Worm (Caenorhabditis elegans) whole organism, early embryonic: ENCODE results near the gene C14E2.11.

Experiments
- B0310.2 ChIP-seq: sonication (generic microtip); optimal IDR thresholded peaks from 2 replicates; lab custom pipeline; 2016; ENCODE audit warnings: mild to moderate bottlenecking, missing genetic modification characterization, missing compliant biosample characterization
- F13C5.2 ChIP-seq: sonication (generic microtip); optimal IDR thresholded peaks from 2 replicates; lab custom pipeline; 2017; ENCODE audit warnings: mild to moderate bottlenecking, missing genetic modification characterization, inconsistent platforms, missing compliant biosample characterization
- aly-1 ChIP-seq: sonication (generic microtip); optimal IDR thresholded peaks from 2 replicates; lab custom pipeline; 2016; ENCODE audit warnings: missing genetic modification characterization, missing compliant biosample characterization
- ama-1 ChIP-seq: fragments of 150-350 bp; optimal IDR thresholded peaks from 2 replicates; lab custom pipeline; 2014
- ceh-13 ChIP-seq: fragments of 200-800 bp; sonication (Bioruptor generic); optimal IDR thresholded peaks from 2 replicates; lab custom pipeline; 2018; ENCODE audit warnings: mild to moderate bottlenecking, missing genetic modification characterization, missing compliant biosample characterization
- ceh-36 ChIP-seq: sonication (generic microtip); optimal IDR thresholded peaks from 2 replicates; lab custom pipeline; 2016; ENCODE audit warnings: missing genetic modification characterization, inconsistent platforms, missing compliant biosample characterization
- ets-7 ChIP-seq: sonication (generic microtip); optimal IDR thresholded peaks from 2 replicates; lab custom pipeline; 2016; ENCODE audit warnings: missing genotype, missing genetic modification characterization, missing compliant biosample characterization
- flt-1 ChIP-seq: fragments of 200-800 bp; sonication (Bioruptor generic); IDR thresholded peaks from 2 replicates; pipeline ENCODE4 v1.3.6; 2022; ENCODE audit warnings: missing genetic modification characterization, missing compliant biosample characterization
- hmbx-1 ChIP-seq: sonication (generic microtip); optimal IDR thresholded peaks from 2 replicates; lab custom pipeline; 2016; ENCODE audit warnings: mild to moderate bottlenecking, missing genetic modification characterization, missing compliant biosample characterization
- hmg-4 ChIP-seq: fragments of 200-800 bp; sonication (Bioruptor generic); optimal IDR thresholded peaks from 2 replicates; lab custom pipeline; 2018; ENCODE audit warnings: mild to moderate bottlenecking, missing genetic modification characterization, missing compliant biosample characterization
- hnd-1 ChIP-seq: sonication (generic microtip); optimal IDR thresholded peaks from 2 replicates; lab custom pipeline; 2016; ENCODE audit warnings: missing genetic modification characterization, missing compliant biosample characterization
- pes-1 ChIP-seq: fragments of 200-800 bp; sonication (Bioruptor generic); IDR thresholded peaks from 2 replicates; pipeline ENCODE4 v1.3.6; 2022; ENCODE audit warnings: missing genetic modification reagents, missing genetic modification characterization, missing compliant biosample characterization
- scrt-1 ChIP-seq: fragments of 200-800 bp; sonication (Bioruptor generic); IDR thresholded peaks from 2 replicates; pipeline ENCODE4 v1.3.6; 2022; ENCODE audit warnings: missing genetic modification characterization, missing compliant biosample characterization
- sea-1 ChIP-seq: fragments of 200-800 bp; sonication (Bioruptor generic); conservative IDR thresholded peaks from 2 replicates; pipeline ENCODE4 v1.3.6; 2022; ENCODE audit warnings: missing genetic modification characterization, missing compliant biosample characterization
- tbx-11 ChIP-seq: fragments of 200-800 bp; sonication (Bioruptor generic); IDR thresholded peaks from 2 replicates; pipeline ENCODE4 v1.3.6; 2022; ENCODE audit warnings: missing genetic modification characterization, missing compliant biosample characterization
- tbx-37 ChIP-seq: fragments of 200-800 bp; sonication (Bioruptor generic); conservative IDR thresholded peaks from 2 replicates; pipeline ENCODE4 v1.3.6; 2022; ENCODE audit warnings: missing genetic modification reagents, missing genetic modification characterization, missing compliant biosample characterization
- tra-4 ChIP-seq: sonication (generic microtip); optimal IDR thresholded peaks from 2 replicates; lab custom pipeline; 2017; ENCODE audit warnings: missing genetic modification characterization, missing compliant biosample characterization

C14E2.11 gene

DNA sequence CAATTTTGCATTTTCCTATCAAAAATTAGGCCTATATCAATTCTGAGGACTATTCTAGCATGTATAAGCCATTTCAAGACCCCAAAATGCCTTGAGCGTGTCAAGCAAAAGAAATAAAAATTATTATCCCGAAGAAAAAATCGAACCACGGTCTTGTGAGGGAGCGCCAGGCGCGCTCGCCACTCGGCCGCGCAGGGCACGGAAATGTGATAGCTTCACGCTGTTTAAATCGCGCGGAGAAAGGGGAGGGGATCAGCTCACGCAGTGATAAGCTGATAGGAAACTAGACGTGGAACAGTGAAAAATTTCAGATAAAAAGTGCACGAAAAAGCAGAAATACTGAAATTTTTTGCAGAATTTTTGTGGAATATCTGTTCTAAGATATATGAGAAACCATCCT, 36.4 kb downstream of the C14E2.11 start:
- TF ChIP-seq pes-1 (GFP tag; lab: Robert Waterston, UW) (peak; percentile 77), hmbx-1 (no peak), ceh-36 (tag; lab: Kevin White, UChicago) (peak; percentile 55), hnd-1 (tag; lab: Kevin White, UChicago) (peak; percentile 61), sea-1 (GFP tag; lab: Robert Waterston, UW) (peak; percentile 75), aly-1 (tag; lab: Kevin White, UChicago) (no peak), ceh-13 (GFP tag; lab: Kevin White, UChicago) (peak; percentile 26), flt-1 (GFP tag; lab: Robert Waterston, UW) (peak; percentile 72), hmg-4 (GFP tag; lab: Kevin White, UChicago) (peak; percentile 57), scrt-1 (GFP tag; lab: Robert Waterston, UW) (peak; percentile 78), ets-7 (tag; lab: Kevin White, UChicago) (no peak), tbx-11 (peak; percentile 64), F13C5.2 (tag; lab: Kevin White, UChicago) (peak; percentile 67), tra-4 (tag; lab: Kevin White, UChicago) (no peak), tbx-37 (GFP tag; lab: Robert Waterston, UW) (peak; percentile 81), ama-1 (lab: Kevin White, UChicago) (no peak), B0310.2 (tag; lab: Kevin White, UChicago) (peak; percentile 42)

DNA sequence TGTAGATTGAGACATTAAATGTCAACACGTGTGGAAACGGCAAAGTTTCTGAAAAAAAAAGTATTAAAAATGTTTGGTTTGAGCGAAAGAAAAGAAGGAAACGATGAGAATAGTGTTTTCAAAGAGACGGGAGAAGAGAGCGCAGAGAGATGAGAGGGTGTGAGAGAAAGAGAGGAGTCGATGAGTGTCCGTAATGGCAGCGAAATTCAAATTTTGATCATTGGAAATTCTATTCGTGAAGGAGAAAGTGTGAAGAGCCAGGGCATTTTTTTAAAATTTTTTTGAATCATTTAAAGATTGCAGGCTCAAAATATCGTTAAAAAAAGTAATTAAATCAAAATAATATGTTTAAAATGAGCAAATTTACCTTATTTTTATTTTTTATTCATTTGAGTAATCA, 44.2 kb downstream of the C14E2.11 start, which contains the start of gene T26C11.4:
Gene T26C11.4, minus strand, starts transcription at position 54 of the 400 bp plus-strand sequence.
- no peak for TF ChIP-seq sea-1 (GFP tag; lab: Robert Waterston, UW)
- no peak for TF ChIP-seq B0310.2 (tag; lab: Kevin White, UChicago)
- TF ChIP-seq F13C5.2 (tag; lab: Kevin White, UChicago): no peak
- TF ChIP-seq tbx-11: no peak
- no peak for TF ChIP-seq hnd-1 (tag; lab: Kevin White, UChicago)
- TF ChIP-seq hmg-4 (GFP tag; lab: Kevin White, UChicago): no peak
- no peak for TF ChIP-seq aly-1 (tag; lab: Kevin White, UChicago)
- TF ChIP-seq ceh-36 (tag; lab: Kevin White, UChicago): no peak
- no peak for TF ChIP-seq hmbx-1
- no peak for TF ChIP-seq ceh-13 (GFP tag; lab: Kevin White, UChicago)
- no peak for TF ChIP-seq pes-1 (GFP tag; lab: Robert Waterston, UW)
- no peak for TF ChIP-seq scrt-1 (GFP tag; lab: Robert Waterston, UW)
- TF ChIP-seq ets-7 (tag; lab: Kevin White, UChicago): no peak
- no peak for TF ChIP-seq flt-1 (GFP tag; lab: Robert Waterston, UW)
- TF ChIP-seq ama-1 (lab: Kevin White, UChicago): no peak
- no peak for TF ChIP-seq tra-4 (tag; lab: Kevin White, UChicago)

DNA sequence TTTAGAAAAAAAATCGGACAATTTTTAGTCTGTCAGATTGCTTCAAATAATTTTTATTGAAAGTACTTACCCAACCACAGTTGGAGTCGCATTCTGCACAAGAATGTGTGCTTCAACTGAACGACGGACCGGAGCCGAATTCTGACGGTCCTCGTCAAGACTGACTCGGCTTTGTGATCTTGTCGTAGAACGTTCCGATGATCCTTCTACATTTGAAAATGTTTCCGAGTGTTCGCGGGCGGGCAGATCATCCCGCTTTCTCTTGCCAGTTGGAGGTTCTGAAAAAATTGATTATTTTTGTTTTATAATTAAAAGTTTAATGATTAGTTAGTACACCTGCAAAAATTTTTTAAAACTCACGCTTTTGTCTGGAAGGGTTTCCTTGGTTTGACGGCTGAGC, 46.4 kb downstream of the C14E2.11 start:
- TF ChIP-seq ets-7 (tag; lab: Kevin White, UChicago) (no peak), tbx-11 (no peak), B0310.2 (tag; lab: Kevin White, UChicago) (no peak), hmbx-1 (no peak), hmg-4 (GFP tag; lab: Kevin White, UChicago) (no peak), hnd-1 (tag; lab: Kevin White, UChicago) (no peak), pes-1 (GFP tag; lab: Robert Waterston, UW) (no peak), flt-1 (GFP tag; lab: Robert Waterston, UW) (no peak), scrt-1 (GFP tag; lab: Robert Waterston, UW) (no peak), ama-1 (lab: Kevin White, UChicago) (no peak)

DNA sequence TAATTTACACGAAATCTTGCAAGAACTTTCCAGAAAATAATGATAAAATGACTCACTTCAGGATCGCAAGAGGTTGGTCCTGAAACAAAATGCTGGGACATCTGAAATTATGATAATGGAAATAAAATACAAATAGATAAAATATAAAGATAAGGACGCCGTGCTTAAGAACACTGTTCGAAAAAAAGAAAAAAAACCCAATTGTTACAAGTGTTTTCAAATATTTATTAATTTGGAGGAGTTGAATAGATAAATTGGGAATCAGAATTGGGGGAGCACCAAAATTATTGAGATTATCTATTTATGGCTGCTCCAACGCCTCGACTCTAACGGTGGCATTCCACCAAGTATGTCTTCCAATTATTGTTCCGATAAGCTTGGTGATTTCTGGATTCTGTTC, 47.3 kb downstream of the C14E2.11 start, which contains the start of gene ceh-41:
Gene ceh-41, minus strand, starts transcription at position 101 of the 400 bp plus-strand sequence.
- TF ChIP-seq hmbx-1: no peak
- no peak for TF ChIP-seq F13C5.2 (tag; lab: Kevin White, UChicago)
- TF ChIP-seq pes-1 (GFP tag; lab: Robert Waterston, UW): no peak
- no peak for TF ChIP-seq tra-4 (tag; lab: Kevin White, UChicago)
- TF ChIP-seq tbx-11: no peak
- no peak for TF ChIP-seq scrt-1 (GFP tag; lab: Robert Waterston, UW)
- no peak for TF ChIP-seq B0310.2 (tag; lab: Kevin White, UChicago)
- TF ChIP-seq sea-1 (GFP tag; lab: Robert Waterston, UW): no peak
- no peak for TF ChIP-seq hnd-1 (tag; lab: Kevin White, UChicago)
- TF ChIP-seq aly-1 (tag; lab: Kevin White, UChicago): no peak
- TF ChIP-seq ceh-13 (GFP tag; lab: Kevin White, UChicago): no peak
- TF ChIP-seq ets-7 (tag; lab: Kevin White, UChicago): no peak
- TF ChIP-seq hmg-4 (GFP tag; lab: Kevin White, UChicago): no peak
- TF ChIP-seq tbx-37 (GFP tag; lab: Robert Waterston, UW): no peak
- TF ChIP-seq flt-1 (GFP tag; lab: Robert Waterston, UW): no peak
- TF ChIP-seq ama-1 (lab: Kevin White, UChicago): no peak

DNA sequence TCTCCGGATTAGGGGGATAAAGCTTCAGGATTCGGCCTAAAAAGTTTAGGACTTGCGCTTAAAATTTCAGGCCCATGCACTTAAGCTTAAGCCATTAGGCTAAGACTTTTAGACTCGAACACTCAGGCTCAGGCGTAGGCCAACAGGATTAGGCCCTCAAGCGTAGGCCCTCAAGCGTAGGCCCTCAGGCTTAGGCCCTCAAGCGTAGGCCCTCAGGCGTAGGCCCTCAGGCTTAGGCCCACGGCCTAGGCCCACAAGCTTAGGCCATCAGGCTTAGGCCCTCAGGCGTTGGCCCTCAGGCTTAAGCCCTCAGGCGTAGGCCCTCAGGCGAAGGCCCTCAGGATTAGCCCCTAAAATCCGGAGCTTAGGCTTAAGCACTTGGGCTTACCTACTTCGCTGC, 49.3 kb downstream of the C14E2.11 start:
- TF ChIP-seq ceh-36 (tag; lab: Kevin White, UChicago) (peak; percentile 79), hnd-1 (tag; lab: Kevin White, UChicago) (no peak), hmg-4 (GFP tag; lab: Kevin White, UChicago) (no peak), pes-1 (GFP tag; lab: Robert Waterston, UW) (peak; percentile 31; the same call in 1 of the 2 replicates)

DNA sequence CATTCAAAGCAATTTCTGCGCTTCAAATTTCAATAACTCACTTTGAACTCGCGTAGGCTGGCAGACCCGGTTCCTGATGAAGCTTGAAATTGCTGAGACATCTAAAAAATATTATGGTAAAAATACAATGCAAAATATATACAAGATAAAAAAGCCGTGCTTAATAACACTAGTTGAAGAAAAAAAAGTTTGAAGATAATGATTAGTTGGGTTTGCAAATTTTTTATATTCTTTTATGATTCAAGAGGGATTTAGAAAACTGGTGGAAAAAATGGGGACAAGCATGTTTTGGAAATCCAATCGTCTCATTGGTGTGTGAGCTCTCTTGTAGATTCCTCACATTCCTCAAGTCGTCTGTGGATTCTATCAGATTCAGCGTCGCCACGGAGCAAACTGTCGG, 51.4 kb downstream of the C14E2.11 start, which contains the start of gene ceh-21:
Gene ceh-21, minus strand, starts transcription at position 101 of the 400 bp plus-strand sequence.
- TF ChIP-seq hmbx-1 (no peak), scrt-1 (GFP tag; lab: Robert Waterston, UW) (no peak), ama-1 (lab: Kevin White, UChicago) (no peak), aly-1 (tag; lab: Kevin White, UChicago) (no peak), B0310.2 (tag; lab: Kevin White, UChicago) (no peak), ceh-36 (tag; lab: Kevin White, UChicago) (no peak), hnd-1 (tag; lab: Kevin White, UChicago) (no peak), ceh-13 (GFP tag; lab: Kevin White, UChicago) (no peak), pes-1 (GFP tag; lab: Robert Waterston, UW) (no peak)
